Worm (Caenorhabditis elegans): ENCODE data around the gene msp-32.

msp-32 gene

ce11 chrII:4863357-4863756, 35.3 kb upstream of the msp-32 start, which contains the start of the genes mpst-4 and F11G11.14:
Gene mpst-4 (minus strand): TSS chrII:4863457.
Gene F11G11.14 (plus strand): TSS chrII:4863681.
- TF ChIP-seq ceh-83 (GFP tag; optimal IDR thresholded peaks at IDR 0.05) (no peak), pha-4 (tag; optimal IDR thresholded peaks at IDR 0.05) (no peak)

DNA sequence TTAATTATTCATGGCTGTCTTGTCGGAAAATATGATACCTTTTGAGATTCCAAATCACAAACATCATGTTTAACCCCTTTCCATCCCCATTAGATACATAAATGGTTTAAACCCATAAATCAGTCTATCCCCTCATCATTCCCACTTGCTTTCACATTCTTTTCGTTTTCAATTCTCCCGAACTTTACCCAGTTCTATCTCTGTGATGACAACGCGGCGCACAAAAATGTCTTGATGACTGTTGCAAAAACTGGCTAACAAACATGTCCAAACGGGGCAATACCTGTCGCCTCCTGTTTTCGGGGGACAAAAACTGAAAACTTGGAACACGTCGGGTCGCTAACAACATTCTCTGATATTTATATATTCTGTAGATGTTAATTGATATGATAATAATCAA, 32.6 kb upstream of the msp-32 start:
- TF ChIP-seq ceh-39 (tag; optimal IDR thresholded peaks at IDR 0.05) (no peak), hlh-1 (tag; optimal IDR thresholded peaks at IDR 0.05) (no peak), lin-32 (GFP tag; optimal IDR thresholded peaks at IDR 0.05) (no peak), mab-5 (tag; optimal IDR thresholded peaks at IDR 0.05) (no peak), unc-120 (tag; optimal IDR thresholded peaks at IDR 0.05; ENCODE audit: poor library complexity, severe bottlenecking) (no peak)

ce11 chrII:4867476-4867875, 31.2 kb upstream of the msp-32 start, which contains the start of gene col-17:
Gene col-17 (minus strand): TSS chrII:4867576.
- TF ChIP-seq sptf-1 (tag; optimal IDR thresholded peaks at IDR 0.05), result no peak
- no peak for TF ChIP-seq nhr-28 (tag; optimal IDR thresholded peaks at IDR 0.05)
- no peak for TF ChIP-seq nhr-76 (tag; optimal IDR thresholded peaks at IDR 0.05)
- TF ChIP-seq sem-2 (GFP tag; optimal IDR thresholded peaks at IDR 0.05), result no peak
- TF ChIP-seq flh-1 (GFP tag; optimal IDR thresholded peaks at IDR 0.05), result no peak
- no peak for TF ChIP-seq elt-3 (tag; optimal IDR thresholded peaks at IDR 0.05)
- no peak for TF ChIP-seq blmp-1 (tag; optimal IDR thresholded peaks at IDR 0.05)
- TF ChIP-seq nhr-2 (tag; optimal IDR thresholded peaks at IDR 0.05), result no peak
- TF ChIP-seq pha-4 (tag; optimal IDR thresholded peaks at IDR 0.05), result no peak
- no peak for TF ChIP-seq bed-3 (GFP tag; optimal IDR thresholded peaks at IDR 0.05)
- TF ChIP-seq lin-32 (GFP tag; optimal IDR thresholded peaks at IDR 0.05), result no peak
- TF ChIP-seq M03D4.4 (tag; optimal IDR thresholded peaks at IDR 0.05), result no peak
- no peak for TF ChIP-seq tbx-8 (GFP tag; optimal IDR thresholded peaks at IDR 0.05)
- TF ChIP-seq ceh-39 (tag; optimal IDR thresholded peaks at IDR 0.05), result no peak
- no peak for TF ChIP-seq zip-8 (tag; optimal IDR thresholded peaks at IDR 0.05)
- TF ChIP-seq hlh-1 (tag; optimal IDR thresholded peaks at IDR 0.05), result no peak
- no peak for TF ChIP-seq elt-1 (tag; optimal IDR thresholded peaks at IDR 0.05; ENCODE audit: borderline replicate concordance, insufficient read depth)
- TF ChIP-seq cnd-1 (tag; optimal IDR thresholded peaks at IDR 0.05), result no peak
- TF ChIP-seq mep-1 (tag; optimal IDR thresholded peaks at IDR 0.05), result no peak

DNA sequence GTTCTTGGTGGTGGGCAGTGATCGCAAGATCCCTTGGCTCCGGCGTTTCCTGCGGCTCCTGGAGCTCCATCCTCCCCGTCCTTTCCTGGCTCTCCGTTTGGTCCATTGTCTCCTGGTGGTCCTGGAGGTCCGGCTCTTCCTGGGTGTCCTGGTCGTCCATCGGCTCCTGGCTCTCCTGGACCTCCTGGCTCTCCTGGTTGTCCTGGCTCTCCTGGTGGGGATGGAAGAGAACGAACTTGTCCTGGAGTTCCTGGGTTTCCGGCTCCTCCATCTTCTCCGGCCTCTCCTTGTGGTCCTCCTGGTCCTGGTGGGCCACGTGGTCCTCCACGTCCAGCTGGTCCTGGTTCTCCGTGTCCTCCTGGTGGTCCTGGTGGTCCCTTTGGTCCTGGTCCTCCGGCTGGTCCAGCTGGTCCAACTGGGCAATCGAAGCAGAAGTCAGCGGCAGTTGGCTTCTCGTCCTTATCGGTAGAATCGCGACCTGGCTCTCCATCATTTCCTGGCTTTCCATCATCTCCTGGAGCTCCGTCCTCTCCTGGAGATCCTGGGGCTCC, 28.8 kb upstream of the msp-32 start:
- TF ChIP-seq ceh-43 (GFP tag; optimal IDR thresholded peaks at IDR 0.05), result no peak

ce11 chrII:4870691-4871090, 27.9 kb upstream of the msp-32 start, which contains the start of gene col-20:
Gene col-20 (minus strand): TSS chrII:4870791.
- TF ChIP-seq snpc-4 (tag; optimal IDR thresholded peaks at IDR 0.05) (no peak), flh-1 (GFP tag; optimal IDR thresholded peaks at IDR 0.05) (no peak), ceh-39 (tag; optimal IDR thresholded peaks at IDR 0.05) (no peak), ces-1 (GFP tag; optimal IDR thresholded peaks at IDR 0.05) (no peak), mls-2 (tag; optimal IDR thresholded peaks at IDR 0.05) (no peak), mab-5 (tag; optimal IDR thresholded peaks at IDR 0.05) (no peak), nhr-76 (tag; optimal IDR thresholded peaks at IDR 0.05) (no peak)

ce11 chrII:4871834-4872233, 26.8 kb upstream of the msp-32 start:
- TF ChIP-seq zip-8 (tag; optimal IDR thresholded peaks at IDR 0.05) (no peak), lin-13 (tag; optimal IDR thresholded peaks at IDR 0.05) (no peak), ceh-43 (GFP tag; optimal IDR thresholded peaks at IDR 0.05) (no peak), nhr-12 (tag; optimal IDR thresholded peaks at IDR 0.05) (no peak), nhr-76 (tag; optimal IDR thresholded peaks at IDR 0.05) (no peak), lin-32 (GFP tag; optimal IDR thresholded peaks at IDR 0.05) (no peak), unc-62 (GFP tag; optimal IDR thresholded peaks at IDR 0.05) (no peak), ceh-83 (GFP tag; optimal IDR thresholded peaks at IDR 0.05) (no peak), nhr-28 (tag; optimal IDR thresholded peaks at IDR 0.05) (no peak), ces-1 (GFP tag; optimal IDR thresholded peaks at IDR 0.05) (no peak), bed-3 (GFP tag; optimal IDR thresholded peaks at IDR 0.05) (no peak), mep-1 (tag; optimal IDR thresholded peaks at IDR 0.05) (no peak), mab-5 (tag; optimal IDR thresholded peaks at IDR 0.05) (no peak), pha-4 (tag; optimal IDR thresholded peaks at IDR 0.05) (no peak), blmp-1 (tag; optimal IDR thresholded peaks at IDR 0.05) (no peak), elt-1 (tag; optimal IDR thresholded peaks at IDR 0.05; ENCODE audit: borderline replicate concordance, insufficient read depth) (no peak), unc-39 (tag; optimal IDR thresholded peaks at IDR 0.05) (no peak)

Data from whole organism, mixed stage, embryonic.